Fruit fly (Drosophila melanogaster): ENCODE data around the gene CG45489.
"Not testable (repeated sequence)": the region's sequence is repeated elsewhere in the genome, so short reads cannot be mapped to it uniquely, and the experiment has no call there.

CG45489 gene

DNA sequence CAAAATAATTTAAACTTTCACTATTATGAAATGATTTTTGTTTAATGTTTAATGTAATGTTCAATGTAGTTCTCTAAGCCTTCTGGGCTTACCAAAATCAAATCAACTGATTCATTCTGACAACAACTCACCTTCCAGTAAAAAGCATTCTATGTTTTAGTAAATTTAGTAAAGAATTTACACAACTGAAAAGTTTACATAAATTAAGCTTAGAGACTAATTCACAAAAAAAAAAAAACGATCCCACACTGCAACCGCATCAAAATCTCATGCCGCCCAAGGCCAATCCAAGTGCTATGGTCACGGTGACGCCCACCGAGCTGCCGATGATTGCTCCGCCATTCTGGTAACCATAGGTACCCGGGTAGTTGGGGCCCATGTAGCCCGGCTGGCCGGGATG lies 19.0 kb downstream of the CG45489 start, which contains the start of gene CG45486:
Gene CG45486 (minus strand): TSS at position 101 of the 400 bp plus-strand sequence.
- TF ChIP-seq sisA (GFP tag; IDR thresholded peaks at IDR 0.05); Opbp (GFP tag; IDR thresholded peaks at IDR 0.05; ENCODE audit: partially characterized antibody); CG11085 (GFP tag; IDR thresholded peaks at IDR 0.05): not testable (repeated sequence)

DNA sequence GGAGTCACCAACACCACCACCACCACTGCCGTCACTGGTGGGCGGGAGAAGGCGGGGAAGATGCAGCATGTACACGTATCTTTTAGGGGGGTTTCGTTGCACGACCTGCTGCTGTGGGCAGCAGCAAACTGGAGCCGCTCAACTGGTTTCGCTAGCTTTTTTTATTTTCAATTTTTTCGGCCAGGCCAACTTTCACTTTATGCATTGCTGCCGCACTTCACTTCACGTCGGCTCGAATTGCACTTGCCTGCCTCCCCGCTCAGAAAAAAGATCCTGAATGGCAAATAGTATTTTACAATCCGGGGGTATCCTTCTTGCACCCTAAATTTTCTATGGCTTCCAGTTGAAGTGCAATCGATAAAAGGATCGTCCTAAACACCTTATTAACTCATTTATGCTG lies 29.0 kb downstream of the CG45489 start:
- peak; percentile 84 for TF ChIP-seq CG3407 (GFP tag; optimal IDR thresholded peaks at IDR 0.05)
- no peak for TF ChIP-seq exex (tag; optimal IDR thresholded peaks at IDR 0.05)

DNA sequence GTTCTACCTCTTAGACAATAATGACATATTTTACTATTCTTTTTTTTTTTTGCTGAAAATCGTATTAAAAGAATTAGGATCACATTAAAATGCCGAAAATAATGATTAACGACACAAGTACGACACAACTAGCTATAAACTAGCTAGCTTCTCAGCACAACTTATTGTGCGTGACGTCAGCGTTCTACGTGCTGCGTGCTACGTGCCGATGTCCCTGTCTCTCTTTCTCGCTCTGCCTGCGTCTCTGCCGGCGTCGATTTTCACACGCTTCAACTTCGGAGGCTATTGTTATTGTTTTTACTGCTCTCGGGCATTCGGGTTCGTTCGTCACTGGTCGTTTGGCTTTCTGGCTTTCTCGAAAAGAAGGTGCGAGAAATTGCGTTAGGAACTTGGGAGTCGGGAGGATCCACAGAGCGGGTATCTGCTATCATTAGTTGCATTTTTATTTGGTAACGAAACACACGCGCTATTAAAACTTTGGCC lies 30.9 kb downstream of the CG45489 start:
- no peak for TF ChIP-seq Doc2 (GFP tag; IDR thresholded peaks at IDR 0.05)
- TF ChIP-seq sens (GFP tag) = peak; percentile 35
- TF ChIP-seq tll (GFP tag; optimal IDR thresholded peaks at IDR 0.05) = peak in 1 of 2 experiments; percentile 70
- peak; percentile 47 for TF ChIP-seq CG1832 (GFP tag; optimal IDR thresholded peaks at IDR 0.05)
- peak; percentile 21 for TF ChIP-seq CG33557 (GFP tag; optimal IDR thresholded peaks at IDR 0.05)
- TF ChIP-seq CG2120 (GFP tag; optimal IDR thresholded peaks at IDR 0.05) = peak; percentile 16
- TF ChIP-seq CG9437 (GFP tag; optimal IDR thresholded peaks at IDR 0.05) = peak; percentile 78
- peak; percentile 60 for TF ChIP-seq row (GFP tag; IDR thresholded peaks at IDR 0.05)
- peak; percentile 4 for TF ChIP-seq CoRest (tag; optimal IDR thresholded peaks at IDR 0.05)
- TF ChIP-seq chinmo (GFP tag; IDR thresholded peaks at IDR 0.05; ENCODE audit: partially characterized antibody) = 0 out of 4 replicates have a peak, but pooled peaks have one; percentile 8
- TF ChIP-seq BEAF-32 (GFP tag; optimal IDR thresholded peaks at IDR 0.05) = peak; percentile 6
- peak; percentile 94 for TF ChIP-seq Deaf1 (tag; optimal IDR thresholded peaks at IDR 0.05)
- no peak for TF ChIP-seq Bgb (GFP tag; IDR thresholded peaks at IDR 0.05; ENCODE audit: partially characterized antibody)
- TF ChIP-seq CG10959 (GFP tag; IDR thresholded peaks at IDR 0.05) = no peak
- TF ChIP-seq Atf3 (GFP tag; optimal IDR thresholded peaks at IDR 0.05) = peak; percentile 4
- no peak for TF ChIP-seq CG3847 (GFP tag; IDR thresholded peaks at IDR 0.05)
- TF ChIP-seq CG10431 (GFP tag; optimal IDR thresholded peaks at IDR 0.05) = no peak
- TF ChIP-seq Adf1 (GFP tag; IDR thresholded peaks at IDR 0.05) = peak; percentile 94
- no peak for TF ChIP-seq Hand (GFP tag; optimal IDR thresholded peaks at IDR 0.05)
- TF ChIP-seq Rfx (GFP tag; IDR thresholded peaks at IDR 0.05) = no peak
- peak; percentile 5 for TF ChIP-seq Nf-YC (tag; optimal IDR thresholded peaks at IDR 0.05)
- no peak for TF ChIP-seq CG10543 (GFP tag; optimal IDR thresholded peaks at IDR 0.05)
- no peak for TF ChIP-seq Xrp1 (GFP tag; IDR thresholded peaks at IDR 0.05)
- TF ChIP-seq Meics (GFP tag; optimal IDR thresholded peaks at IDR 0.05) = peak; percentile 21
- TF ChIP-seq unc-4 (GFP tag; IDR thresholded peaks at IDR 0.05; ENCODE audit: partially characterized antibody) = 0 out of 2 replicates have a peak, but pooled peaks have one; percentile 19
- peak; percentile 39; the same call in 1 of the 3 replicates for TF ChIP-seq CG11695 (GFP tag; IDR thresholded peaks at IDR 0.05)
- TF ChIP-seq CG11504 (tag; optimal IDR thresholded peaks at IDR 0.05) = peak; percentile 15
- TF ChIP-seq Trl (optimal IDR thresholded peaks at IDR 0.05) = peak in 1 of 2 experiments; percentile 6
- TF ChIP-seq Trl (GFP tag; optimal IDR thresholded peaks at IDR 0.05) = no peak
- TF ChIP-seq klu (GFP tag; IDR thresholded peaks at IDR 0.05) = no peak
- peak; percentile 27 for TF ChIP-seq grau (tag; optimal IDR thresholded peaks at IDR 0.05)
- no peak for TF ChIP-seq bab2 (GFP tag; optimal IDR thresholded peaks at IDR 0.05)
- peak; percentile 67 for TF ChIP-seq Med (GFP tag)

Measured in whole organism, embryonic.